Fruit fly (Drosophila melanogaster) whole organism, wandering third instar larva: ENCODE results near the gene CG33293.

Source experiments
- Hr78 ChIP-seq: fragments of >200 bp; optimal IDR thresholded peaks from 2 replicates; lab custom pipeline; 2017; ENCODE audit warnings: missing biosample characterization, missing genetic modification characterization
- psq ChIP-seq: fragments of 200-800 bp; sonication (Bioruptor generic); optimal IDR thresholded peaks from 3 replicates; lab custom pipeline; 2017; ENCODE audit warnings: missing biosample characterization, mild to moderate bottlenecking, missing genetic modification characterization, moderate library complexity
- usp ChIP-seq: fragments of >200 bp; optimal IDR thresholded peaks from 2 replicates; lab custom pipeline; 2017; ENCODE audit warnings: missing biosample characterization, missing genetic modification characterization

dm6 chr3R:5229458-5229857 is 11.1 kb downstream of the CG33293 start:
- TF ChIP-seq psq (no peak), Hr78 (no peak), usp (GFP tag; lab: Kevin White, UChicago) (no peak)
